Worm (Caenorhabditis elegans) whole organism, L2 larva: ENCODE results near the gene max-1.

Experiments used
- R02D3.7 ChIP-seq: fragments of 150-350 bp; optimal IDR thresholded peaks from 2 replicates; lab custom pipeline; 2014; ENCODE audit warnings: missing biosample characterization, missing genetic modification characterization
- aly-2 ChIP-seq: fragments of 150-350 bp; optimal IDR thresholded peaks from 2 replicates; lab custom pipeline; 2014; ENCODE audit warnings: missing biosample characterization, missing genetic modification characterization
- blmp-1 ChIP-seq: sonication (generic microtip); optimal IDR thresholded peaks from 2 replicates; lab custom pipeline; 2017; ENCODE audit warnings: missing genetic modification characterization, mild to moderate bottlenecking, missing compliant biosample characterization, antibody characterized with exemption, moderate library complexity; ENCODE audit not compliant: insufficient read depth
- ceh-82 ChIP-seq: fragments of 150-350 bp; optimal IDR thresholded peaks from 2 replicates; lab custom pipeline; 2014; ENCODE audit warnings: missing biosample characterization, missing genetic modification characterization
- elt-1 ChIP-seq: fragments of 150-350 bp; optimal IDR thresholded peaks from 2 replicates; lab custom pipeline; 2014; ENCODE audit warnings: missing biosample characterization, missing genetic modification characterization
- lin-11 ChIP-seq: fragments of 150-350 bp; sonication (generic microtip); optimal IDR thresholded peaks from 2 replicates; lab custom pipeline; 2014; ENCODE audit warnings: missing biosample characterization, missing genetic modification characterization, inconsistent platforms, mixed read lengths
- lin-39 ChIP-seq: fragments of 150-350 bp; optimal IDR thresholded peaks from 2 replicates; lab custom pipeline; 2014; ENCODE audit warnings: missing biosample characterization, missing genetic modification reagents, missing genetic modification characterization
- mdl-1 ChIP-seq, 2 experiments: fragments of 150-350 bp in 1 of 2; sonication (generic microtip) in 1 of 2; optimal IDR thresholded peaks; 2 replicates each; lab custom pipeline; 2017; ENCODE audit warnings: missing biosample characterization in 2 of 2, missing genetic modification characterization in 2 of 2
- nhr-11 ChIP-seq: fragments of 150-350 bp; optimal IDR thresholded peaks from 2 replicates; lab custom pipeline; 2014; ENCODE audit warnings: missing biosample characterization, missing genetic modification characterization
- nhr-12 ChIP-seq: fragments of 150-350 bp; optimal IDR thresholded peaks from 2 replicates; lab custom pipeline; 2014; ENCODE audit warnings: missing biosample characterization, missing genetic modification characterization
- nhr-77 ChIP-seq: fragments of 150-350 bp; optimal IDR thresholded peaks from 2 replicates; lab custom pipeline; 2014; ENCODE audit warnings: missing biosample characterization, missing genetic modification characterization
- unc-39 ChIP-seq: fragments of 150-350 bp; optimal IDR thresholded peaks from 2 replicates; lab custom pipeline; 2014; ENCODE audit warnings: missing biosample characterization, missing genetic modification characterization
- zag-1 ChIP-seq: fragments of 150-350 bp; optimal IDR thresholded peaks from 2 replicates; lab custom pipeline; 2014; ENCODE audit warnings: missing biosample characterization, missing genetic modification characterization
- ztf-4 ChIP-seq: fragments of 150-350 bp; optimal IDR thresholded peaks from 2 replicates; lab custom pipeline; 2014; ENCODE audit warnings: missing biosample characterization, missing genetic modification characterization

DNA sequence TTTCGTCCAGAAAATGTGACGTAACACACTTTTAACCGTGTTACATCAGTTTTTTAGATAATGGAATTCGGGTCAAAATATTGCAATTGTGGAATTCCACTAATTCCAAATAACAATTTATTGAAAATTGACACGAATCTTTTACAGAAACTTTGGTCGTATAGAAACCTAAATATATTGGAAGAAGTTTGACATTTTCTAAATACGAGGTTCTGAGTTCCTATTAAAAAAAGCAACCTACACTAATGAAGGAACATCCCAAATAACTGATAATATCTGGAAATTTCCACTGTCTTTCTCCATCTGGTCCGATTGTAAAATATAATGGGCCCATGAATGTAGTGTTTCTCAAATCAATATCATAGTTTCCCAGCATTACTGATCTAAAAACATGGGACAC is 1.2 kb upstream of the max-1 start:
- TF ChIP-seq lin-11 (no peak), mdl-1 (tag; optimal IDR thresholded peaks at IDR 0.05; lab: Kevin White, UChicago) (no peak), aly-2 (no peak), zag-1 (tag; lab: Kevin White, UChicago) (no peak), ztf-4 (tag; lab: Kevin White, UChicago) (no peak), elt-1 (tag; lab: Kevin White, UChicago) (no peak), lin-39 (tag; lab: Kevin White, UChicago) (no peak), nhr-11 (tag; lab: Kevin White, UChicago) (no peak), nhr-12 (tag; lab: Kevin White, UChicago) (no peak), ceh-82 (no peak), blmp-1 (tag; lab: Kevin White, UChicago) (no peak), unc-39 (tag; lab: Kevin White, UChicago) (no peak), R02D3.7 (tag; lab: Kevin White, UChicago) (no peak), nhr-77 (tag; lab: Kevin White, UChicago) (no peak)
